Worm (Caenorhabditis elegans) whole organism, late embryonic: ENCODE measurements around the gene F41C6.7.

Experiments used
- ahr-1 ChIP-seq: sonication (generic microtip); optimal IDR thresholded peaks from 2 replicates; lab custom pipeline; 2016; ENCODE audit warnings: missing genetic modification characterization, missing compliant biosample characterization
- ceh-31 ChIP-seq: sonication (generic microtip); optimal IDR thresholded peaks from 2 replicates; lab custom pipeline; 2016; ENCODE audit warnings: missing genetic modification characterization, missing compliant biosample characterization
- ceh-6 ChIP-seq: fragments of 200-800 bp; sonication (Bioruptor generic); optimal IDR thresholded peaks from 2 replicates; lab custom pipeline; 2018; ENCODE audit warnings: mild to moderate bottlenecking, missing genetic modification characterization, missing compliant biosample characterization
- hlh-13 ChIP-seq: fragments of 200-800 bp; sonication (Bioruptor generic); optimal IDR thresholded peaks from 2 replicates; lab custom pipeline; 2018; ENCODE audit warnings: mild to moderate bottlenecking, missing genetic modification characterization, missing compliant biosample characterization
- lin-11 ChIP-seq: fragments of 200-800 bp; sonication (Bioruptor generic); optimal IDR thresholded peaks from 2 replicates; lab custom pipeline; 2018; ENCODE audit warnings: mild to moderate bottlenecking, missing genetic modification characterization, missing compliant biosample characterization
- mec-3 ChIP-seq: sonication (generic microtip); optimal IDR thresholded peaks from 2 replicates; lab custom pipeline; 2016; ENCODE audit warnings: borderline replicate concordance, missing genetic modification characterization, missing compliant biosample characterization
- nfya-1 ChIP-seq: sonication (generic microtip); optimal IDR thresholded peaks from 2 replicates; lab custom pipeline; 2017; ENCODE audit warnings: missing genetic modification characterization, mild to moderate bottlenecking, missing compliant biosample characterization, antibody characterized with exemption, moderate library complexity
- odd-2 ChIP-seq: sonication (generic microtip); optimal IDR thresholded peaks from 2 replicates; lab custom pipeline; 2017; ENCODE audit warnings: antibody characterized with exemption, mild to moderate bottlenecking, missing genetic modification characterization, missing compliant biosample characterization
- pax-1 ChIP-seq: fragments of 150-350 bp; optimal IDR thresholded peaks from 2 replicates; lab custom pipeline; 2014; ENCODE audit warnings: missing biosample characterization, missing genetic modification characterization
- ref-2 ChIP-seq: sonication (generic microtip); optimal IDR thresholded peaks from 2 replicates; lab custom pipeline; 2016; ENCODE audit warnings: missing genetic modification characterization, missing compliant biosample characterization
- sox-2 ChIP-seq: fragments of 200-800 bp; sonication (Bioruptor generic); IDR thresholded peaks from 2 replicates; pipeline ENCODE4 v1.3.6; 2022; ENCODE audit warnings: missing genetic modification reagents, missing genetic modification characterization, missing compliant biosample characterization

Gene F41C6.7

DNA sequence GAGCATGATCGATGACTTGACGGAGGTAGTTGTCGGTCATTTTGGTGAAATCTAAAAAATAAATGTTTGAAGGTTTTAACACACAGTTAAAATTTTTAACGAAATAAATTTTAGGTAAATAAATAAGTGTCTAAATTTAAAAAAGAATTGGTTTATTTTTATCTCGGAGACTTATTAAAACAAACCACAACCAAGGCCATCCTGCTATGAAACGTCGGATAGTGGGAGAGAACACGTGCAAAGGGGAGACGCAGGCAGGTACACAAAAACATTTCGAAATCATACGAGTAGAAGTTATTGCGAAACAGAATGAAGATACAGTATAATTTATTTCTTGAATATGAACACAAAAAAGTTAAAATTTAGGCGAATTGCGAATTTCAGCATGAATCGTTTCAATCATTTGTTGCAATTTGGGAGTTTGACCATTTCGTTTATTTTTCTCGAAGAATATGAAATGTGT is 49.0 kb downstream of the F41C6.7 start, which contains the start of gene F41B4.3:
TSS of gene F41B4.3 (minus strand) at position 51 of the 463 bp plus-strand sequence.
- TF ChIP-seq lin-11 (tag; lab: Kevin White, UChicago) (no peak), ceh-31 (tag; lab: Kevin White, UChicago) (no peak), ref-2 (no peak), pax-1 (no peak), ceh-6 (GFP tag; lab: Kevin White, UChicago) (no peak), mec-3 (tag; lab: Kevin White, UChicago) (no peak), nfya-1 (no peak), sox-2 (no peak)

- TF ChIP-seq odd-2 (tag; lab: Kevin White, UChicago) (no peak), hlh-13 (GFP tag; lab: Kevin White, UChicago) (no peak), ref-2 (no peak), ahr-1 (tag; lab: Kevin White, UChicago) (no peak)
- TF ChIP-seq, all 69 proteins: peak for 0
Observed at ce11 chrX:6835166-6835565, 49.9 kb downstream of the F41C6.7 start, which contains the start of gene F41B4.2. TSS of gene F41B4.2 (minus strand) at chrX:6835266.
